Fruit fly (Drosophila melanogaster) whole organism, wandering third instar larva: ENCODE results near the gene Nuak.

Experiments
- CG32264 ChIP-seq: fragments of 200-800 bp; sonication (Bioruptor generic); optimal IDR thresholded peaks from 2 replicates; lab custom pipeline; 2016; ENCODE audit warnings: missing biosample characterization, missing genetic modification characterization
- Dfd ChIP-seq: fragments of >200 bp; optimal IDR thresholded peaks from 2 replicates; lab custom pipeline; 2017; ENCODE audit warnings: missing biosample characterization, missing genetic modification characterization
- GATAd ChIP-seq: sonication (Bioruptor generic); optimal IDR thresholded peaks from 2 replicates; lab custom pipeline; 2016; ENCODE audit warnings: missing biosample characterization, missing genetic modification characterization
- HLH106 ChIP-seq: fragments of 200-800 bp; optimal IDR thresholded peaks from 3 replicates; lab custom pipeline; 2019; ENCODE audit warnings: missing biosample characterization, mild to moderate bottlenecking, missing genetic modification characterization, moderate library complexity
- Mio ChIP-seq: sonication (Bioruptor generic); optimal IDR thresholded peaks from 2 replicates; lab custom pipeline; 2016; ENCODE audit warnings: missing biosample characterization, missing genetic modification characterization
- Myc ChIP-seq: fragments of >200 bp; optimal IDR thresholded peaks from 2 replicates; lab custom pipeline; 2017
- dl ChIP-seq, 2 experiments: fragments of 175-275, 200-275 bp in 1 of 2; fragments of 200-275 bp in 1 of 2; sonication (Bioruptor generic); optimal IDR thresholded peaks; lab custom pipeline; 2018; ENCODE audit warnings: mild to moderate bottlenecking in 2 of 2, missing biosample characterization in 2 of 2, missing genetic modification characterization in 2 of 2, moderate library complexity in 2 of 2; ENCODE audit not compliant: partially characterized antibody in 2 of 2, insufficient read depth in 1 of 2
- dmrt93B ChIP-seq: fragments of 200-800 bp; sonication (Bioruptor generic); optimal IDR thresholded peaks from 2 replicates; lab custom pipeline; 2018; ENCODE audit warnings: missing biosample characterization, mild to moderate bottlenecking, missing genetic modification characterization
- h ChIP-seq: fragments of 200-800 bp; sonication (Bioruptor generic); optimal IDR thresholded peaks from 3 replicates; lab custom pipeline; 2016; ENCODE audit warnings: missing biosample characterization, mild to moderate bottlenecking, missing genetic modification characterization
- usp ChIP-seq: fragments of >200 bp; optimal IDR thresholded peaks from 2 replicates; lab custom pipeline; 2017; ENCODE audit warnings: missing biosample characterization, missing genetic modification characterization

- TF ChIP-seq Myc (lab: Kevin White, UChicago) (no peak), Dfd (no peak), h (GFP tag; lab: Kevin White, UChicago) (no peak), usp (GFP tag; lab: Kevin White, UChicago) (no peak), dl (GFP tag; optimal IDR thresholded peaks at IDR 0.05; lab: Kevin White, UChicago; ENCODE audit: insufficient read depth in 1 of 2, partially characterized antibody in 2 of 2) (no peak), Mio (no peak), GATAd (GFP tag; lab: Kevin White, UChicago) (no peak), HLH106 (tag; lab: Kevin White, UChicago) (no peak), dmrt93B (no peak), CG32264 (GFP tag; lab: Kevin White, UChicago) (no peak)
These were observed 20.1 kb downstream of the Nuak start for dm6 chr3R:10284169-10284568.
